Fruit fly (Drosophila melanogaster) whole organism, adult: Measurements from ENCODE around the gene CG1764.

Experiments used
- CG11617 ChIP-seq: fragments of 200-800 bp; sonication (Bioruptor generic); optimal IDR thresholded peaks from 2 replicates; lab custom pipeline; 2017; ENCODE audit warnings: mild to moderate bottlenecking, missing biosample characterization, missing genetic modification reagents, missing genetic modification characterization
- CG12768 ChIP-seq: fragments of 200-800 bp; sonication (Bioruptor generic); optimal IDR thresholded peaks from 2 replicates; lab custom pipeline; 2017; ENCODE audit warnings: missing biosample characterization, missing genetic modification characterization, mild to moderate bottlenecking, moderate library complexity, missing genetic modification reagents
- CG14711 ChIP-seq: fragments of 200-800 bp; sonication (Bioruptor generic); optimal IDR thresholded peaks from 2 replicates; lab custom pipeline; 2018; ENCODE audit warnings: missing biosample characterization, mild to moderate bottlenecking, missing genetic modification characterization, moderate library complexity
- CG1620 ChIP-seq: fragments of 200-800 bp; sonication (Bioruptor generic); optimal IDR thresholded peaks from 2 replicates; lab custom pipeline; 2016; ENCODE audit warnings: missing biosample characterization, missing genetic modification characterization
- CG33017 ChIP-seq: fragments of 200-800 bp; sonication (Bioruptor generic); optimal IDR thresholded peaks from 2 replicates; lab custom pipeline; 2018; ENCODE audit warnings: missing biosample characterization, mild to moderate bottlenecking, missing genetic modification characterization, moderate library complexity
- CG5204 ChIP-seq: fragments of 200-800 bp; sonication (Bioruptor generic); optimal IDR thresholded peaks from 2 replicates; lab custom pipeline; 2016; ENCODE audit warnings: missing biosample characterization, missing genetic modification characterization
- CG7045 ChIP-seq: fragments of 200-800 bp; sonication (Bioruptor generic); optimal IDR thresholded peaks from 2 replicates; lab custom pipeline; 2017; ENCODE audit warnings: missing biosample characterization, mild to moderate bottlenecking, missing genetic modification characterization
- CG7101 ChIP-seq: fragments of 200-800 bp; sonication (Bioruptor generic); optimal IDR thresholded peaks from 2 replicates; lab custom pipeline; 2018; ENCODE audit warnings: missing biosample characterization, mild to moderate bottlenecking, missing genetic modification characterization, moderate library complexity
- Clk ChIP-seq: fragments of 200-800 bp; sonication (Bioruptor generic); optimal IDR thresholded peaks from 2 replicates; lab custom pipeline; 2017; ENCODE audit warnings: missing biosample characterization, missing genetic modification characterization
- Crg-1 ChIP-seq: fragments of 200-800 bp; sonication (Bioruptor generic); optimal IDR thresholded peaks from 2 replicates; lab custom pipeline; 2016; ENCODE audit warnings: missing biosample characterization, missing genetic modification characterization
- Hr96 ChIP-seq: fragments of 200-800 bp; sonication (Bioruptor generic); optimal IDR thresholded peaks from 2 replicates; lab custom pipeline; 2016; ENCODE audit warnings: missing biosample characterization, missing genetic modification characterization
- Mnt ChIP-seq: fragments of 200-800 bp; sonication (Bioruptor generic); optimal IDR thresholded peaks from 2 replicates; lab custom pipeline; 2016; ENCODE audit warnings: missing biosample characterization, mild to moderate bottlenecking, missing genetic modification characterization
- bab1 ChIP-seq: fragments of 200-800 bp; sonication (Bioruptor generic); optimal IDR thresholded peaks from 3 replicates; lab custom pipeline; 2019; ENCODE audit warnings: missing biosample characterization, mild to moderate bottlenecking, missing genetic modification characterization, moderate library complexity
- cic ChIP-seq: fragments of 200-800 bp; sonication (Bioruptor generic); optimal IDR thresholded peaks from 2 replicates; lab custom pipeline; 2017; ENCODE audit warnings: missing biosample characterization, mild to moderate bottlenecking, missing genetic modification characterization, moderate library complexity
- cnc ChIP-seq, 2 experiments: fragments of >200 bp; optimal IDR thresholded peaks; 2 replicates each; lab custom pipeline; 2017
- kay ChIP-seq: fragments of 200-800 bp; sonication (Bioruptor generic); peaks from one replicate; lab custom pipeline; 2016; ENCODE audit warnings: missing biosample characterization, missing genetic modification characterization, borderline replicate concordance
- ovo ChIP-seq: fragments of 200-800 bp; sonication (Bioruptor generic); optimal IDR thresholded peaks from 2 replicates; lab custom pipeline; 2016; ENCODE audit warnings: missing biosample characterization, missing genetic modification characterization
- pad ChIP-seq: fragments of 200-800 bp; sonication (Bioruptor generic); optimal IDR thresholded peaks from 3 replicates; lab custom pipeline; 2017; ENCODE audit warnings: missing biosample characterization, missing genetic modification characterization, mild to moderate bottlenecking, moderate library complexity, missing genetic modification reagents
- tj ChIP-seq: fragments of 200-800 bp; sonication (Bioruptor generic); optimal IDR thresholded peaks from 3 replicates; lab custom pipeline; 2017; ENCODE audit warnings: missing biosample characterization, mild to moderate bottlenecking, missing genetic modification characterization, moderate library complexity
- toe ChIP-seq: fragments of 200-800 bp; sonication (Bioruptor generic); optimal IDR thresholded peaks from 2 replicates; lab custom pipeline; 2016; ENCODE audit warnings: missing biosample characterization, missing genetic modification characterization

CG1764 gene

DNA sequence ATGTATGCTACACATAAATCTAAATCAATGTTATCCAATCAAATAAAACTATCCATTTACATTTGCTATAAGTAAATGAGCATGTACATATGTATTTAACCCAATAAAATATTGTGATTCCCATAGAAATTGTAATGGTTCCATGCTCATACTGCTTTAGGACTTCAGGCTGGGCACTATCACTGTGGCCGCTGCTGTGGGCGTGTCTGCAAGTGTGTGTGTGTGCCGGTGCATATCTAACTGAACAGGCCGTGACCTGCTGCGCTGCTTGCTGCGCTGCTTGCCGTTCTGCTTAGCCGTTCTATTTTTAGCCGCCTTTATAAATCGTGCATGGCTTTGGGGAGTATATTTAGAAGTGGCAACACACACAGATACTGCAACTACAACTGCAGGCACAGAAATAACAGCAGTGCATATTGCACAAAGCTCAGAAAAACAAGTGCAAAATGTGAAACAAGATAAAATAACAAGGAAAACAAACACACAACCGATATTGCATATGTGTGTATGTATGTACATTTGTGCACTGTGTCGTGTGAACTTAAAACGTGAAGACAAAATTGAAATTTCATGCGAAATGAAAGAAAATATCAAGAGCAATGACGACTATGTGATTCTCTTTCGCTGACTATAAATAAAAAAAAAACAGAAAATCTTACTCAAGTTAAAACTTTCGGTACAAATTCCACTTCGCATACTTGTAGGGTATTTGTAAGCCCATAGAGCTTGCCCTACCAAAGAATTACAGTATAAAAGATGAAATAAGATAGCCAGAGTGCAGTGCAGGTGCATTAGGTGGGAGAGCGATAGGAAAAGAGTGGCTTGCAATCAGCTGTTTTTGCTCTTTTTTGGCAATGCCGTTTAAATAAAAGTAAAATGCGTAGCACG lies 24.4 kb downstream of the CG1764 start:
- peak; percentile 55 for TF ChIP-seq CG14711 (tag; lab: Kevin White, UChicago)
- TF ChIP-seq cic (GFP tag; lab: Kevin White, UChicago) = no peak
- no peak for TF ChIP-seq kay
- no peak for TF ChIP-seq CG12768
- TF ChIP-seq ovo (GFP tag; lab: Kevin White, UChicago) = no peak
- TF ChIP-seq cnc (optimal IDR thresholded peaks at IDR 0.05; lab: Kevin White, UChicago) = no peak
- peak; percentile 6 for TF ChIP-seq CG33017 (tag; lab: Kevin White, UChicago)
- no peak for TF ChIP-seq Mnt (GFP tag; lab: Kevin White, UChicago)
- TF ChIP-seq CG7101 (tag; lab: Kevin White, UChicago) = peak; percentile 48
- TF ChIP-seq Crg-1 (GFP tag; lab: Kevin White, UChicago) = no peak
- no peak for TF ChIP-seq Clk
- no peak for TF ChIP-seq CG1620
- no peak for TF ChIP-seq toe
- peak; percentile 58 for TF ChIP-seq tj (GFP tag; lab: Kevin White, UChicago)
- no peak for TF ChIP-seq Hr96
- peak; percentile 68 for TF ChIP-seq bab1 (GFP tag; lab: Kevin White, UChicago)
- TF ChIP-seq CG5204 (GFP tag; lab: Kevin White, UChicago) = no peak

DNA sequence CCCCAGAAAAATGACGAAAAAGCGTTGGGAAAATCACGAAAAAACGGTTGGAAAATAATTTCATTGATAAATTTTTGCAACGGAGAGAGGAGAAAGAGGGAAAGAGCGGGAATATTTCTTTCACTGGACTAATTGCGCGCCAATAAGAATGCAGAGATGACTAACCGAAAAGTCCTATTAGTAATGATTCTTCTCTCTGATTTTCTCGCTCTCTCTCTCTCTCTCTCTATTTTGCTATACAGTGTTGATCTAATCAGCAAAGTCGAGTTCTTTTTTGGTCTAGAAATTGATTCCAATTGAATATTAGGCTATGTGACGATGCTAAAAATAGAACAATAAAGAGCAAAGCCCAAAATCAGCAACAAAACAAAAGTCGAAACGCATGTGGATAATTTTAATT lies 25.1 kb downstream of the CG1764 start:
- TF ChIP-seq CG7045 (GFP tag; lab: Kevin White, UChicago) (no peak), cic (GFP tag; lab: Kevin White, UChicago) (no peak), CG11617 (GFP tag; lab: Kevin White, UChicago) (no peak), CG7101 (tag; lab: Kevin White, UChicago) (no peak), tj (GFP tag; lab: Kevin White, UChicago) (no peak), CG14711 (tag; lab: Kevin White, UChicago) (no peak), Hr96 (no peak), cnc (optimal IDR thresholded peaks at IDR 0.05; lab: Kevin White, UChicago) (no peak)

DNA sequence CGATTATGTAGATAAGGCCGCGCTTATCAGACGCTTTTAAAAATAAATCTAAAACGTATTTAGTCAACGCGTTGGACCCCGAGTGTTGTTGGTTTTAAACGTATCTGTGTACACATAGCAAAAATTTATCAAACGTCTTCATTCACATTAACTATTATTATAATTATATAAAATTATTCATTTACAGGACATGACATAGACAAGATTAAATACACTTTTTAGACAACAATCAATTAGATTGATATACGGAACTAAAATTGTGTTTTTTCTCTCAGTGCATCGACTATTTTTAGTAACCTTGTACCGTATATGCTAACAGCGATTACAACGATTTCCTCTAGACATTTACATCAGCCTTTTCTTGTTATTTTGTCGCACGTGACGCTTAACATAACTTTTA lies 25.5 kb downstream of the CG1764 start:
- TF ChIP-seq CG14711 (tag; lab: Kevin White, UChicago) = peak; percentile 86
- peak; percentile 3 for TF ChIP-seq toe
- TF ChIP-seq Clk = no peak
- TF ChIP-seq CG11617 (GFP tag; lab: Kevin White, UChicago) = peak; percentile 83
- peak; percentile 91 for TF ChIP-seq CG7101 (tag; lab: Kevin White, UChicago)
- TF ChIP-seq CG7045 (GFP tag; lab: Kevin White, UChicago) = peak; percentile 73
- peak; percentile 63 for TF ChIP-seq bab1 (GFP tag; lab: Kevin White, UChicago)
- no peak for TF ChIP-seq cnc (optimal IDR thresholded peaks at IDR 0.05; lab: Kevin White, UChicago)
- TF ChIP-seq ovo (GFP tag; lab: Kevin White, UChicago) = no peak
- peak; percentile 18 for TF ChIP-seq Mnt (GFP tag; lab: Kevin White, UChicago)
- TF ChIP-seq Crg-1 (GFP tag; lab: Kevin White, UChicago) = no peak
- peak; percentile 55 for TF ChIP-seq tj (GFP tag; lab: Kevin White, UChicago)
- TF ChIP-seq pad (GFP tag; lab: Kevin White, UChicago) = peak; percentile 38
- peak; percentile 24 for TF ChIP-seq CG5204 (GFP tag; lab: Kevin White, UChicago)
- TF ChIP-seq CG12768 = peak; percentile 41
- TF ChIP-seq CG1620 = no peak
- peak; percentile 28 for TF ChIP-seq cic (GFP tag; lab: Kevin White, UChicago)
- TF ChIP-seq Hr96 = no peak
- TF ChIP-seq CG33017 (tag; lab: Kevin White, UChicago) = peak; percentile 86
- no peak for TF ChIP-seq kay

DNA sequence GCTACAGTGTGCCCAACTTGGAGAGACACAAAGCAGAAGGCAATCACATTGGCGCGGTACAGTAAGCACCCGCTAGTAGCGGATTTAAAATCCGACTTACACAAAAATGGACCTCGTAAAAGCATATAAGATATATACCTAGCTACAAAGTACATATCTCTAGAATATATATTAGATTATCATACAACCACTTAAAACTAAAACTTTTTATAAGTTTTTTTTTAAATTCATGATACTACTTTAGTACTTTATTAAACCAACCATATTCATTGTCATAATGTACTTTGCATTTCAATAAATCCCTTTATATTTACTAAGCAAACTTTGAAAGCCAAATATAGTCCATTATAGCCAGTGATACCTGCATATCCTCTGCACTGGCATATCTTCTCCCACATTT lies 27.1 kb downstream of the CG1764 start:
- TF ChIP-seq ovo (GFP tag; lab: Kevin White, UChicago) = no peak
- no peak for TF ChIP-seq pad (GFP tag; lab: Kevin White, UChicago)
- no peak for TF ChIP-seq CG12768
- TF ChIP-seq tj (GFP tag; lab: Kevin White, UChicago) = no peak
- TF ChIP-seq Crg-1 (GFP tag; lab: Kevin White, UChicago) = no peak
- TF ChIP-seq cic (GFP tag; lab: Kevin White, UChicago) = no peak
- no peak for TF ChIP-seq toe
- peak; percentile 9 for TF ChIP-seq Mnt (GFP tag; lab: Kevin White, UChicago)
- no peak for TF ChIP-seq CG7045 (GFP tag; lab: Kevin White, UChicago)
- TF ChIP-seq CG1620 = peak; percentile 3
- TF ChIP-seq bab1 (GFP tag; lab: Kevin White, UChicago) = no peak
- TF ChIP-seq CG11617 (GFP tag; lab: Kevin White, UChicago) = peak; percentile 43
- peak; percentile 43 for TF ChIP-seq CG7101 (tag; lab: Kevin White, UChicago)
- no peak for TF ChIP-seq CG5204 (GFP tag; lab: Kevin White, UChicago)
- TF ChIP-seq kay = no peak
- no peak for TF ChIP-seq cnc (optimal IDR thresholded peaks at IDR 0.05; lab: Kevin White, UChicago)
- no peak for TF ChIP-seq Hr96
- TF ChIP-seq CG33017 (tag; lab: Kevin White, UChicago) = no peak
- peak; percentile 50 for TF ChIP-seq CG14711 (tag; lab: Kevin White, UChicago)
- no peak for TF ChIP-seq Clk

DNA sequence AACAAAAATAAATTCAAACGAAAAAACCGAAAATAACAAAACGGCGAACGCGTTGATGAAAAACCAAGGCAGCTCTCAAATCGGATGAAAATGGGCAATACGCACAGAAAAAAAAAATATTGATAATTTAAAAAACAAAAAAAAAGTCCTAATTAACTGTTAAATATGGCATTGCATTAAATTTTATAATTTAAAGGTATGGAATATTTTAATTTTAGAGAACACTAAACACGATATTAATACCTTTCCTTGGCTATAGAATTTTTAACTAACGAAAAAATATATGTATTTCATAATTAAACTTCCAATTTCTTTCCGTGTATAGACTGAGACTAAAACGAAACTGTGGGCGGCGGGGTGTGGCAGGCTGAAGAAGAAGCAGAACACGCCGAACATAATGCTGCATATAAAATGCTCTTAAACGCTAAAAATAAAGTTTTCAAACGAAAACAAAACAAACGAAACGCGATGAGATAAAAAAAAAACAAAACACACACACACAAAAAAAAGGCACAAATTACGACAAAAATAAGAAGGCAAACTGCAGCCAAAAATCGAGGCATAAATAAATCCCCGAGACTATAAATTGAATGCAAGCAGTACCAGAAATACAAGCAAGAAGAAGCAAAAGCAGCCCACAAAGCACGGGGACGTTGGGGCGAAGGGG lies 27.7 kb downstream of the CG1764 start:
- TF ChIP-seq CG14711 (tag; lab: Kevin White, UChicago) (peak; percentile 53), CG7101 (tag; lab: Kevin White, UChicago) (peak; percentile 2), cnc (optimal IDR thresholded peaks at IDR 0.05; lab: Kevin White, UChicago) (no peak), kay (no peak), Mnt (GFP tag; lab: Kevin White, UChicago) (no peak), Crg-1 (GFP tag; lab: Kevin White, UChicago) (no peak), tj (GFP tag; lab: Kevin White, UChicago) (no peak), ovo (GFP tag; lab: Kevin White, UChicago) (no peak)
